Worm (Caenorhabditis elegans): ENCODE data around the gene rps-3.

- TF ChIP-seq W03F9.2 (tag; optimal IDR thresholded peaks at IDR 0.05) (no peak), him-1 (tag; optimal IDR thresholded peaks at IDR 0.05) (no peak), dao-5 (tag; optimal IDR thresholded peaks at IDR 0.05) (no peak)
Observed at ce11 chrIII:6165240-6165639, 41.4 kb upstream of the rps-3 start.
